Fruit fly (Drosophila melanogaster): ENCODE data around the gene CG3808.
A peak's percentile ranks its signal among the peaks of the same experiment; 100 is the strongest.

CG3808 gene

DNA sequence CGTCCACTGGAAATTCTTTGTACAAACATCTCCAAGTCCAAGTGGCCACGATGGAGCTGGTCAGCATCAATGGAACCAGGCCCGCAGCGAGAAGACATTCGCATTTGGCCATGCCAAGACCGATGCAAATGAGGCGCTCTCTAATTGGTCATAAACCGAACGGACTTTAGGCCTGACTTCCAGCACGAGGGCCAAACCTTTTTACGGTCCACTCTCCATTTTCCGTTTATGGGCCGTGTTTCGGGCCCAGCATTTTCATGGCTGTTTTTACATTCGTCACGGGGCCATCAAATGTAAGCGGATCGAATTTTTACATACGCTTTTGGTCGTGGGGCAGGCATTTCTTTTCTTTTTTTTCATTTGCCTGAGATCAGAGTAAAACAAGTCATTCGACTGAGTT, 10.8 kb downstream of the CG3808 start, which contains the start of gene CG34256:
Gene CG34256, minus strand, starts transcription at position 205 of the 400 bp plus-strand sequence.
- TF ChIP-seq Blimp-1 (GFP tag; optimal IDR thresholded peaks at IDR 0.05) (peak; percentile 51), CG15269 (tag; optimal IDR thresholded peaks at IDR 0.05) (peak; percentile 74), Med (GFP tag) (peak; percentile 62), Abd-B (GFP tag; optimal IDR thresholded peaks at IDR 0.05) (peak; percentile 19), kni (GFP tag; optimal IDR thresholded peaks at IDR 0.05) (peak; percentile 57), Meics (GFP tag; optimal IDR thresholded peaks at IDR 0.05) (no peak), CG8478 (optimal IDR thresholded peaks at IDR 0.05) (no peak), oc (tag; optimal IDR thresholded peaks at IDR 0.05) (peak; percentile 46), Hr51 (GFP tag; optimal IDR thresholded peaks at IDR 0.05) (no peak), so (GFP tag; IDR thresholded peaks at IDR 0.05) (peak; percentile 53; the same call in 1 of the 3 replicates), sd (tag; optimal IDR thresholded peaks at IDR 0.05) (peak; percentile 53), sob (GFP tag; IDR thresholded peaks at IDR 0.05) (0 out of 2 replicates have a peak, but pooled peaks have one; percentile 11), CG12769 (tag; optimal IDR thresholded peaks at IDR 0.05) (peak; percentile 87), Hr78 (GFP tag; optimal IDR thresholded peaks at IDR 0.05) (no peak), usp (GFP tag; optimal IDR thresholded peaks at IDR 0.05) (no peak), CG13894 (tag; optimal IDR thresholded peaks at IDR 0.05) (peak; percentile 26), CG2199 (GFP tag; IDR thresholded peaks at IDR 0.05) (0 out of 3 replicates have a peak, but pooled peaks have one; percentile 59), sug (tag; optimal IDR thresholded peaks at IDR 0.05) (peak; percentile 1), gsb-n (tag; optimal IDR thresholded peaks at IDR 0.05) (peak; percentile 96), amos (GFP tag; IDR thresholded peaks at IDR 0.05; ENCODE audit: partially characterized antibody) (peak; percentile 27; the same call in 1 of the 2 replicates), gsb (GFP tag; IDR thresholded peaks at IDR 0.05) (no peak), abd-A (tag; optimal IDR thresholded peaks at IDR 0.05) (peak; percentile 92), vvl (GFP tag; IDR thresholded peaks at IDR 0.05) (peak; percentile 68; the same call in 1 of the 2 replicates), pros (GFP tag; optimal IDR thresholded peaks at IDR 0.05) (peak; percentile 55), Bgb (GFP tag; IDR thresholded peaks at IDR 0.05; ENCODE audit: partially characterized antibody) (0 out of 2 replicates have a peak, but pooled peaks have one; percentile 17), rib (GFP tag; IDR thresholded peaks at IDR 0.05) (0 out of 2 replicates have a peak, but pooled peaks have one; percentile 26), CG9932 (GFP tag; IDR thresholded peaks at IDR 0.05) (0 out of 2 replicates have a peak, but pooled peaks have one; percentile 22)

DNA sequence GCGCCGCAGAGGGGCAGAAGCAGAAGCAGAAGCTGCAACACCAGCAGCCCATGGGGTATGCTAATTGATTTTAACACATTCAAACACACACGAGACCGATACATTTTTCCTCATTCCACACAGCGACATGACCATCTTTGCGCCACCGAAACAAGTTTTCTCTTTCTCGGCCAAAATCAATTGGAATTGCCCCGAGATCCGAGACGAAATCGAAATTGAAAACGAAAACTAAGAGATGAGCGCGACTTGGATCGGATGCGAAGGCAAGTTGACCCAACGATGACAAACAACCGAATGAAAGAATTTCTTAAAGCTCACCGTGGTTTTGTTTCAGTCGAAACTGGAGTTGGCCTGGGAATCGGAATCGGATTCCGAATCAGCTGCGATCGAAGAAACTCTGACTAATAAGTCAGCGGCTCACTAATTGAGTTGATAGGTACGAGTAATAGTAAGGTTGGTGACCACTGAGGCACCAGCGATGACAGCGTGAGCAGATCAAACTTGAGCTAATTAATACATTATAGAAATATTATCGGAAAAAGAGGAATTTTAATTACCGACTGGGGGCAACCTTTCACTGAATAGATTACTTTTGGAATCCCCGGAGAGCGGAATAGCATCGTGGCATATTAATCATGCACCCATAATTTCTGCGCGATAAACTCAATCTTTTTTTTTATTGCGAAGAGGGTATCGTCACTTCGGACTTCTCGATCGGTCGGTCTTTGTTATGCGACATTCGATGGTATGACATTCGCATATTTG, 12.2 kb downstream of the CG3808 start, which contains the start of gene CG11619:
Gene CG11619, minus strand, starts transcription at position 269 of the 765 bp plus-strand sequence.
- TF ChIP-seq CG15601 (tag; optimal IDR thresholded peaks at IDR 0.05) (no peak), Ets97D (GFP tag; optimal IDR thresholded peaks at IDR 0.05) (no peak), otp (GFP tag; IDR thresholded peaks at IDR 0.05) (peak; percentile 43; the same call in 1 of the 3 replicates), CG9215 (GFP tag; IDR thresholded peaks at IDR 0.05) (no peak), CG7963 (GFP tag; IDR thresholded peaks at IDR 0.05; ENCODE audit: partially characterized antibody) (no peak), vvl (GFP tag; IDR thresholded peaks at IDR 0.05) (0 out of 2 replicates have a peak, but pooled peaks have one; percentile 37), dimm (GFP tag; IDR thresholded peaks at IDR 0.05) (no peak), CG1233 (GFP tag; optimal IDR thresholded peaks at IDR 0.05) (no peak), Deaf1 (tag; optimal IDR thresholded peaks at IDR 0.05) (peak; percentile 32), CG34376 (GFP tag; optimal IDR thresholded peaks at IDR 0.05) (no peak), zfh2 (GFP tag; optimal IDR thresholded peaks at IDR 0.05) (no peak), pros (GFP tag; optimal IDR thresholded peaks at IDR 0.05) (peak; percentile 88), ind (GFP tag; optimal IDR thresholded peaks at IDR 0.05) (no peak), CG1603 (tag; optimal IDR thresholded peaks at IDR 0.05) (no peak), gcm (GFP tag; optimal IDR thresholded peaks at IDR 0.05) (no peak), CG5953 (GFP tag; IDR thresholded peaks at IDR 0.05) (no peak), mld (GFP tag; IDR thresholded peaks at IDR 0.05; ENCODE audit: partially characterized antibody) (no peak), Meics (GFP tag; optimal IDR thresholded peaks at IDR 0.05) (no peak), kni (GFP tag; optimal IDR thresholded peaks at IDR 0.05) (peak; percentile 48), Nf-YC (tag; optimal IDR thresholded peaks at IDR 0.05) (no peak), Tbp (GFP tag; optimal IDR thresholded peaks at IDR 0.05) (no peak), H15 (GFP tag; IDR thresholded peaks at IDR 0.05) (no peak), Poxn (GFP tag; IDR thresholded peaks at IDR 0.05) (no peak), jigr1 (GFP tag; IDR thresholded peaks at IDR 0.05) (no peak), klu (GFP tag; IDR thresholded peaks at IDR 0.05) (no peak)
